Worm (Caenorhabditis elegans) whole organism, L1 larva: ENCODE data around the gene sym-3.
A peak's percentile ranks its signal among the peaks of the same experiment; 100 is the strongest.

Experiments used
- C04F5.9 ChIP-seq: sonication (generic microtip); optimal IDR thresholded peaks from 2 replicates; lab custom pipeline; 2016; ENCODE audit warnings: missing genetic modification characterization, missing compliant biosample characterization
- C16A3.4 ChIP-seq: fragments of 150-350 bp; optimal IDR thresholded peaks from 2 replicates; lab custom pipeline; 2014; ENCODE audit warnings: missing biosample characterization, missing genetic modification characterization
- Y116A8C.19 ChIP-seq: sonication (generic microtip); optimal IDR thresholded peaks from 2 replicates; lab custom pipeline; 2016; ENCODE audit warnings: missing compliant biosample characterization, missing genetic modification characterization, borderline replicate concordance
- alr-1 ChIP-seq: fragments of 200-800 bp; sonication (Bioruptor generic); optimal IDR thresholded peaks from 2 replicates; lab custom pipeline; 2018; ENCODE audit warnings: borderline replicate concordance, mild to moderate bottlenecking, missing genetic modification characterization, missing compliant biosample characterization
- aly-2 ChIP-seq: fragments of 150-350 bp; optimal IDR thresholded peaks from 2 replicates; lab custom pipeline; 2014; ENCODE audit warnings: missing biosample characterization, missing genetic modification characterization
- blmp-1 ChIP-seq: fragments of 150-350 bp; optimal IDR thresholded peaks from 2 replicates; lab custom pipeline; 2014; ENCODE audit warnings: missing biosample characterization, missing genetic modification characterization
- ceh-63 ChIP-seq: fragments of 200-800 bp; sonication (Bioruptor generic); optimal IDR thresholded peaks from 2 replicates; lab custom pipeline; 2018; ENCODE audit warnings: mild to moderate bottlenecking, missing genetic modification characterization, missing compliant biosample characterization
- ceh-82 ChIP-seq, 3 experiments: fragments of 150-350 bp in 1 of 3; sonication (generic microtip) in 2 of 3; optimal IDR thresholded peaks; 2 replicates each; lab custom pipeline; 2014 to 2017; ENCODE audit warnings: missing biosample characterization in 3 of 3, missing genetic modification characterization in 3 of 3
- ces-1 ChIP-seq: fragments of 150-350 bp; optimal IDR thresholded peaks from 2 replicates; lab custom pipeline; 2014; ENCODE audit warnings: missing biosample characterization, missing genetic modification reagents, missing genetic modification characterization
- dpl-1 ChIP-seq, 3 experiments: fragments of 150-350 bp in 2 of 3; sonication (generic microtip) in 1 of 3; optimal IDR thresholded peaks; 2 replicates each; lab custom pipeline; 2014 to 2017; ENCODE audit warnings: missing biosample characterization in 3 of 3, missing genetic modification characterization in 3 of 3, missing genetic modification reagents in 3 of 3
- dsc-1 ChIP-seq: sonication (generic microtip); optimal IDR thresholded peaks from 2 replicates; lab custom pipeline; 2016; ENCODE audit warnings: mild to moderate bottlenecking, missing genetic modification characterization, missing compliant biosample characterization
- efl-3 ChIP-seq: fragments of 200-800 bp; sonication (Bioruptor generic); optimal IDR thresholded peaks from 2 replicates; lab custom pipeline; 2018; ENCODE audit warnings: mild to moderate bottlenecking, missing genetic modification characterization, missing compliant biosample characterization
- egl-13 ChIP-seq: sonication (generic microtip); optimal IDR thresholded peaks from 2 replicates; lab custom pipeline; 2016; ENCODE audit warnings: missing genotype, missing genetic modification reagents, missing genetic modification characterization, missing compliant biosample characterization
- egl-27 ChIP-seq, 2 experiments: fragments of 150-350 bp in 1 of 2; sonication (generic microtip); optimal IDR thresholded peaks; 3 replicates each; lab custom pipeline; 2017 to 2018; ENCODE audit warnings: missing biosample characterization in 2 of 2, missing genetic modification characterization in 2 of 2, missing genetic modification reagents in 2 of 2
- elt-2 ChIP-seq: sonication (generic microtip); optimal IDR thresholded peaks from 2 replicates; lab custom pipeline; 2016; ENCODE audit warnings: missing genetic modification characterization, mild to moderate bottlenecking, inconsistent platforms, missing compliant biosample characterization, missing genetic modification reagents
- elt-3 ChIP-seq, 6 experiments: fragments of 150-350 bp in 1 of 6; sonication (generic microtip); optimal IDR thresholded peaks; 2 replicates each; lab custom pipeline; 2017 to 2018; ENCODE audit warnings: missing biosample characterization in 6 of 6, missing genetic modification characterization in 6 of 6, inconsistent platforms in 1 of 6
- ets-5 ChIP-seq: fragments of 200-800 bp; sonication (Bioruptor generic); IDR thresholded peaks from 2 replicates; pipeline ENCODE4 v1.3.6; 2022; ENCODE audit warnings: missing genetic modification characterization, missing compliant biosample characterization
- fkh-10 ChIP-seq: sonication (generic microtip); optimal IDR thresholded peaks from 2 replicates; lab custom pipeline; 2017; ENCODE audit warnings: missing biosample characterization, missing genetic modification reagents, missing genetic modification characterization
- fkh-8 ChIP-seq: sonication (generic microtip); optimal IDR thresholded peaks from 2 replicates; lab custom pipeline; 2016; ENCODE audit warnings: mild to moderate bottlenecking, missing genetic modification characterization, missing compliant biosample characterization
- fos-1 ChIP-seq: fragments of 150-350 bp; optimal IDR thresholded peaks from 2 replicates; lab custom pipeline; 2014; ENCODE audit warnings: missing biosample characterization, missing genetic modification characterization
- hlh-17 ChIP-seq: fragments of 200-800 bp; sonication (Bioruptor generic); optimal IDR thresholded peaks from 2 replicates; lab custom pipeline; 2018; ENCODE audit warnings: missing genetic modification characterization, mild to moderate bottlenecking, missing compliant biosample characterization, moderate library complexity, borderline replicate concordance
- hlh-4 ChIP-seq: sonication (generic microtip); optimal IDR thresholded peaks from 2 replicates; lab custom pipeline; 2016; ENCODE audit warnings: mild to moderate bottlenecking, missing genetic modification characterization, missing compliant biosample characterization
- isw-1 ChIP-seq: fragments of 200-800 bp; sonication (Bioruptor generic); IDR thresholded peaks from 2 replicates; pipeline ENCODE4 v1.3.6; 2022; ENCODE audit warnings: missing genetic modification characterization, missing compliant biosample characterization
- lin-15B ChIP-seq: fragments of 150-350 bp; sonication (generic microtip); optimal IDR thresholded peaks from 3 replicates; lab custom pipeline; 2014; ENCODE audit warnings: missing biosample characterization, missing genetic modification characterization
- lin-35 ChIP-seq, 2 experiments: fragments of 150-350 bp; optimal IDR thresholded peaks; 2 replicates each; lab custom pipeline; 2014; ENCODE audit warnings: missing biosample characterization in 2 of 2, missing genetic modification characterization in 2 of 2, missing genetic modification reagents in 2 of 2
- lir-3 ChIP-seq: sonication (generic microtip); optimal IDR thresholded peaks from 2 replicates; lab custom pipeline; 2016; ENCODE audit warnings: mild to moderate bottlenecking, missing genetic modification characterization, moderate library complexity, missing compliant biosample characterization; ENCODE audit not compliant: poor library complexity
- mab-9 ChIP-seq: fragments of 200-800 bp; sonication (Bioruptor generic); IDR thresholded peaks from 2 replicates; pipeline ENCODE4 v1.3.6; 2022; ENCODE audit warnings: missing genetic modification reagents, missing genetic modification characterization, missing compliant biosample characterization
- mef-2 ChIP-seq: fragments of 150-350 bp; optimal IDR thresholded peaks from 2 replicates; lab custom pipeline; 2014; ENCODE audit warnings: missing biosample characterization, missing genetic modification characterization
- nhr-11 ChIP-seq: fragments of 150-350 bp; optimal IDR thresholded peaks from 2 replicates; lab custom pipeline; 2014; ENCODE audit warnings: missing biosample characterization, missing genetic modification characterization
- nhr-19 ChIP-seq: fragments of 200-800 bp; sonication (Bioruptor generic); conservative IDR thresholded peaks from 2 replicates; pipeline ENCODE4 v1.3.6; 2022; ENCODE audit warnings: missing genetic modification characterization, missing compliant biosample characterization
- nhr-20 ChIP-seq: sonication (generic microtip); optimal IDR thresholded peaks from 2 replicates; lab custom pipeline; 2016; ENCODE audit warnings: mild to moderate bottlenecking, missing genetic modification characterization, missing compliant biosample characterization
- nhr-237 ChIP-seq: fragments of 150-350 bp; optimal IDR thresholded peaks from 2 replicates; lab custom pipeline; 2014; ENCODE audit warnings: missing biosample characterization, missing genetic modification characterization
- nhr-28 ChIP-seq: fragments of 150-350 bp; optimal IDR thresholded peaks from 2 replicates; lab custom pipeline; 2014; ENCODE audit warnings: missing biosample characterization, missing genetic modification characterization
- nhr-47 ChIP-seq: sonication (generic microtip); optimal IDR thresholded peaks from 2 replicates; lab custom pipeline; 2016; ENCODE audit warnings: mild to moderate bottlenecking, missing genetic modification characterization, moderate library complexity, missing compliant biosample characterization
- nhr-71 ChIP-seq: sonication (generic microtip); optimal IDR thresholded peaks from 2 replicates; lab custom pipeline; 2016; ENCODE audit warnings: mild to moderate bottlenecking, missing genetic modification characterization, moderate library complexity, missing compliant biosample characterization
- nhr-76 ChIP-seq: sonication (generic microtip); optimal IDR thresholded peaks from 2 replicates; lab custom pipeline; 2017; ENCODE audit warnings: missing biosample characterization, missing genetic modification characterization
- nhr-84 ChIP-seq: sonication (generic microtip); optimal IDR thresholded peaks from 2 replicates; lab custom pipeline; 2017; ENCODE audit warnings: missing biosample characterization, missing genetic modification characterization
- nhr-85 ChIP-seq: sonication (generic microtip); peaks from one replicate; lab custom pipeline; 2016; ENCODE audit warnings: missing genetic modification characterization, inconsistent platforms, missing compliant biosample characterization
- pqm-1 ChIP-seq: sonication (generic microtip); optimal IDR thresholded peaks from 3 replicates; lab custom pipeline; 2017; ENCODE audit warnings: missing biosample characterization, missing genetic modification characterization
- snpc-4 ChIP-seq: fragments of 150-350 bp; optimal IDR thresholded peaks from 2 replicates; lab custom pipeline; 2014; ENCODE audit warnings: missing biosample characterization, missing genetic modification characterization
- snu-23 ChIP-seq: sonication (generic microtip); optimal IDR thresholded peaks from 2 replicates; lab custom pipeline; 2016; ENCODE audit warnings: missing genetic modification characterization, missing compliant biosample characterization
- sox-4 ChIP-seq: sonication (generic microtip); optimal IDR thresholded peaks from 2 replicates; lab custom pipeline; 2016; ENCODE audit warnings: missing genetic modification characterization, missing compliant biosample characterization
- sup-37 ChIP-seq: fragments of 200-800 bp; sonication (Bioruptor generic); optimal IDR thresholded peaks from 2 replicates; lab custom pipeline; 2018; ENCODE audit warnings: mild to moderate bottlenecking, missing genetic modification characterization, missing compliant biosample characterization
- tbx-2 ChIP-seq: sonication (generic microtip); optimal IDR thresholded peaks from 2 replicates; lab custom pipeline; 2016; ENCODE audit warnings: missing genetic modification characterization, missing compliant biosample characterization
- unc-130 ChIP-seq: fragments of 150-350 bp; optimal IDR thresholded peaks from 2 replicates; lab custom pipeline; 2017; ENCODE audit warnings: missing biosample characterization, missing genetic modification characterization, inconsistent platforms
- unc-30 ChIP-seq: sonication (generic microtip); optimal IDR thresholded peaks from 2 replicates; lab custom pipeline; 2017; ENCODE audit warnings: missing biosample characterization, missing genetic modification characterization
- unc-62 ChIP-seq: fragments of 150-350 bp; optimal IDR thresholded peaks from 2 replicates; lab custom pipeline; 2014; ENCODE audit warnings: missing biosample characterization, missing genetic modification reagents, missing genetic modification characterization
- xbp-1 ChIP-seq: sonication (generic microtip); optimal IDR thresholded peaks from 2 replicates; lab custom pipeline; 2016; ENCODE audit warnings: missing genetic modification characterization, missing compliant biosample characterization
- zag-1 ChIP-seq: fragments of 150-350 bp; optimal IDR thresholded peaks from 2 replicates; lab custom pipeline; 2014; ENCODE audit warnings: missing biosample characterization, missing genetic modification characterization
- zip-4 ChIP-seq: fragments of 200-800 bp; sonication (Bioruptor generic); optimal IDR thresholded peaks from 2 replicates; lab custom pipeline; 2018; ENCODE audit warnings: mild to moderate bottlenecking, missing genetic modification characterization, moderate library complexity, missing compliant biosample characterization

Gene sym-3

DNA sequence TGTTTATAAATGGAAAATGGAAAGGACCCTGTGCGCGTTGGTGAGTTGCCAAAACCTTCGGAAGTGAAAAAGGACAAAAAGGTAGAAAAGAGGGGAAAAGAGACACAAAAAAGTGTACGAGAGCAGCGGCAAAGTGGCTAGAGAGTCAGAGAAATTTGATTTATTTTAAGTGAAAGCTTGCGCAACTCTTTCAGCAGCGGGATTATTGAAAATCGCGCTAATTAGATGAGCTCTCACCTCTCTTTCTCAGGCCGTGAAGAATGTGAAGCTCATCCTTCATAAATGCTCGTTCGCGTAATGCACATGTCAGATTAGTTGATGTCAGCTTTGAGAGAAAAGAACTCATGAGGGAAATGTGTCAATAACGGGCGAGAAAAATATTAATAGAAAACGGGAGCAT lies 25.7 kb downstream of the sym-3 start (continued):
- TF ChIP-seq blmp-1 (no peak), fkh-10 (GFP tag; lab: Kevin White, UChicago) (peak; percentile 81), dsc-1 (peak; percentile 90), aly-2 (tag; lab: Kevin White, UChicago) (no peak), lin-35 (GFP tag; optimal IDR thresholded peaks at IDR 0.05; lab: Kevin White, UChicago) (no peak), elt-2 (tag; lab: Kevin White, UChicago) (no peak), alr-1 (tag; lab: Kevin White, UChicago) (no peak), snu-23 (GFP tag; lab: Kevin White, UChicago) (no peak), egl-13 (tag; lab: Kevin White, UChicago) (no peak), nhr-84 (tag; lab: Kevin White, UChicago) (no peak)

DNA sequence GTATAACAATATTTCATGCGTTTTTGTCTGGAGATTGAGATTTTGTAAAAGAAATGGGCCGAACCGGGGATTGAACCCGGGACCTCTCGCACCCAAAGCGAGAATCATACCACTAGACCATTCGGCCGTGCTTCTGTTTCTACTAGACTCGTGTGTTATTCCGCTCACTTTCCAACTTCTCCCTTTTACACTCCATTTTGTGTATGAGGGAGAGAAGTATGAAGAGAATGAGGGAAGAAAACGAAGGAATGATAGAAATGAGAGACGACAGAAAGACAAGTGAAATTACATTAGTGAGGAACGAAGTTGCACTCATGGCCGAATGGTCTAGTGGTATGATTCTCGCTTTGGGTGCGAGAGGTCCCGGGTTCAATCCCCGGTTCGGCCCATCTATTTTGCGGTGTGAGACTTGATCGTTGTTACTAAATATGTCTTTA lies 27.6 kb downstream of the sym-3 start:
- peak; percentile 82 for TF ChIP-seq fos-1 (tag; lab: Kevin White, UChicago)
- TF ChIP-seq sox-4 (tag; lab: Kevin White, UChicago): peak; percentile 69
- TF ChIP-seq nhr-84 (tag; lab: Kevin White, UChicago): no peak
- no peak for TF ChIP-seq unc-62 (GFP tag; lab: Kevin White, UChicago)
- TF ChIP-seq sup-37: peak; percentile 81
- TF ChIP-seq nhr-19 (GFP tag; lab: Robert Waterston, UW): peak; percentile 91
- TF ChIP-seq nhr-85: peak; percentile 91
- TF ChIP-seq Y116A8C.19 (tag; lab: Kevin White, UChicago): no peak
- TF ChIP-seq nhr-237 (tag; lab: Kevin White, UChicago): peak; percentile 42
- TF ChIP-seq ceh-63 (GFP tag; lab: Kevin White, UChicago): no peak
- peak; percentile 82 for TF ChIP-seq lir-3 (tag; lab: Kevin White, UChicago)
- peak; percentile 95 for TF ChIP-seq nhr-71
- peak; percentile 95 for TF ChIP-seq dsc-1
- TF ChIP-seq fkh-8 (tag; lab: Kevin White, UChicago): peak; percentile 70
- TF ChIP-seq snpc-4 (tag; lab: Kevin White, UChicago): peak; percentile 3
- TF ChIP-seq zag-1 (tag; lab: Kevin White, UChicago): peak; percentile 44
- peak; percentile 89 for TF ChIP-seq xbp-1 (tag; lab: Kevin White, UChicago)
- no peak for TF ChIP-seq ets-5 (GFP tag; lab: Robert Waterston, UW)
- TF ChIP-seq hlh-4: peak; percentile 44
- TF ChIP-seq egl-13 (tag; lab: Kevin White, UChicago): peak; percentile 78
- peak; percentile 93 for TF ChIP-seq nhr-20 (tag; lab: Kevin White, UChicago)
- TF ChIP-seq efl-3: no peak
- peak in 2 of 3 experiments; percentile 32 to 54 for TF ChIP-seq dpl-1 (GFP tag; optimal IDR thresholded peaks at IDR 0.05; lab: Kevin White, UChicago)
- TF ChIP-seq ceh-82 (tag; optimal IDR thresholded peaks at IDR 0.05; lab: Kevin White, UChicago): peak; percentile 61 to 83 (median 77)
- TF ChIP-seq unc-30 (tag; lab: Kevin White, UChicago): no peak
- peak in 3 of 6 experiments; percentile 33 to 87 (median 80) for TF ChIP-seq elt-3 (tag; optimal IDR thresholded peaks at IDR 0.05; lab: Kevin White, UChicago)
- TF ChIP-seq nhr-76 (tag; lab: Kevin White, UChicago): peak; percentile 75
- TF ChIP-seq hlh-17 (GFP tag; lab: Kevin White, UChicago): no peak
- peak; percentile 77; the same call in 1 of the 2 replicates for TF ChIP-seq mab-9 (GFP tag; lab: Robert Waterston, UW)
- TF ChIP-seq nhr-47 (tag; lab: Kevin White, UChicago): peak; percentile 92
- TF ChIP-seq isw-1 (GFP tag; lab: Robert Waterston, UW): peak; percentile 60
- TF ChIP-seq tbx-2 (tag; lab: Kevin White, UChicago): peak; percentile 87
- no peak for TF ChIP-seq unc-130 (tag; lab: Kevin White, UChicago)
- no peak for TF ChIP-seq lin-15B (tag; lab: Kevin White, UChicago)
- TF ChIP-seq mef-2 (tag; lab: Kevin White, UChicago): peak; percentile 4
- no peak for TF ChIP-seq nhr-28 (tag; lab: Kevin White, UChicago)
- peak; percentile 78 for TF ChIP-seq zip-4 (GFP tag; lab: Kevin White, UChicago)
- peak; percentile 87 for TF ChIP-seq C16A3.4
- TF ChIP-seq ces-1 (GFP tag; lab: Kevin White, UChicago): no peak
- no peak for TF ChIP-seq nhr-11
- TF ChIP-seq pqm-1 (tag; lab: Kevin White, UChicago): no peak
- no peak for TF ChIP-seq egl-27 (tag; optimal IDR thresholded peaks at IDR 0.05; lab: Kevin White, UChicago)
- no peak for TF ChIP-seq alr-1 (tag; lab: Kevin White, UChicago)
- TF ChIP-seq C04F5.9: peak; percentile 45
